Worm (Caenorhabditis elegans) whole organism, L4 larva: ENCODE measurements around the gene iscu-1.

ENCODE experiments used
- mdl-1 ChIP-seq, 2 experiments: fragments of 150-350 bp in 1 of 2; sonication (generic microtip) in 1 of 2; optimal IDR thresholded peaks; 2 replicates each; lab custom pipeline; 2014 to 2017; ENCODE audit warnings: missing biosample characterization in 2 of 2, missing genetic modification characterization in 2 of 2
- ztf-11 ChIP-seq: fragments of 150-350 bp; optimal IDR thresholded peaks from 2 replicates; lab custom pipeline; 2014; ENCODE audit warnings: missing biosample characterization, missing genetic modification characterization

- TF ChIP-seq mdl-1 (tag; optimal IDR thresholded peaks at IDR 0.05; lab: Kevin White, UChicago) (no peak), ztf-11 (tag; lab: Kevin White, UChicago) (no peak)
Measured at ce11 chrIV:13786690-13787089, 2.9 kb downstream of the iscu-1 start, which contains the start of gene icap-1.
